Worm (Caenorhabditis elegans) whole organism, young adult: Measurements from ENCODE around the gene F41G3.6.

Experiments used
- B0336.3 ChIP-seq: fragments of 200-800 bp; sonication (Bioruptor generic); IDR thresholded peaks from 2 replicates; pipeline ENCODE4 v1.3.6; 2022; ENCODE audit warnings: missing genetic modification characterization, missing compliant biosample characterization
- F10E7.11 ChIP-seq: sonication (generic microtip); optimal IDR thresholded peaks from 2 replicates; lab custom pipeline; 2017; ENCODE audit warnings: mild to moderate bottlenecking, missing genetic modification characterization, moderate library complexity, missing compliant biosample characterization
- F37B4.10 ChIP-seq: fragments of 200-800 bp; sonication (Bioruptor generic); IDR thresholded peaks from 2 replicates; pipeline ENCODE4 v1.3.6; 2022; ENCODE audit warnings: missing genetic modification characterization, missing compliant biosample characterization
- Y79H2A.3 ChIP-seq: fragments of 200-800 bp; sonication (Bioruptor generic); conservative IDR thresholded peaks from 2 replicates; pipeline ENCODE4 v1.3.6; 2022; ENCODE audit warnings: missing genetic modification reagents, missing genetic modification characterization, missing compliant biosample characterization
- ama-1 ChIP-seq, 3 experiments: fragments of 150-350 bp in 1 of 3; sonication (generic microtip) in 2 of 3; optimal IDR thresholded peaks; 2 replicates each; lab custom pipeline; 2014 to 2018; ENCODE audit warnings: missing biosample characterization in 2 of 3, missing genetic modification characterization in 2 of 3, missing genetic modification reagents in 2 of 3
- atf-7 ChIP-seq: sonication (generic microtip); optimal IDR thresholded peaks from 2 replicates; lab custom pipeline; 2017; ENCODE audit warnings: mild to moderate bottlenecking, missing genetic modification characterization, missing compliant biosample characterization
- ceh-100 ChIP-seq: fragments of 200-800 bp; sonication (Bioruptor generic); IDR thresholded peaks from 2 replicates; pipeline ENCODE4 v1.3.6; 2022; ENCODE audit warnings: missing genetic modification reagents, missing genetic modification characterization, missing compliant biosample characterization
- ceh-58 ChIP-seq: fragments of 200-800 bp; sonication (Bioruptor generic); IDR thresholded peaks from 2 replicates; pipeline ENCODE4 v1.3.6; 2022; ENCODE audit warnings: missing genetic modification characterization, missing compliant biosample characterization
- egl-18 ChIP-seq: fragments of 200-800 bp; sonication (Bioruptor generic); IDR thresholded peaks from 2 replicates; pipeline ENCODE4 v1.3.6; 2022; ENCODE audit warnings: missing genetic modification reagents, missing genetic modification characterization, missing compliant biosample characterization
- egl-44 ChIP-seq: fragments of 200-800 bp; sonication (Bioruptor generic); IDR thresholded peaks from 2 replicates; pipeline ENCODE4 v1.3.6; 2022; ENCODE audit warnings: missing genetic modification reagents, missing genetic modification characterization, missing compliant biosample characterization
- nhr-80 ChIP-seq: sonication (generic microtip); optimal IDR thresholded peaks from 2 replicates; lab custom pipeline; 2016; ENCODE audit warnings: missing genetic modification characterization, missing compliant biosample characterization
- tbp1 ChIP-seq: fragments of 200-800 bp; sonication (Bioruptor generic); optimal IDR thresholded peaks from 2 replicates; lab custom pipeline; 2018; ENCODE audit warnings: mild to moderate bottlenecking, missing genetic modification characterization, missing compliant biosample characterization
- ztf-18 ChIP-seq: sonication (generic microtip); optimal IDR thresholded peaks from 2 replicates; lab custom pipeline; 2016; ENCODE audit warnings: missing genotype, mild to moderate bottlenecking, missing genetic modification characterization, missing compliant biosample characterization
- ztf-25 ChIP-seq: fragments of 200-800 bp; sonication (Bioruptor generic); IDR thresholded peaks from 2 replicates; pipeline ENCODE4 v1.3.6; 2022; ENCODE audit warnings: missing genetic modification reagents, missing genetic modification characterization, missing compliant biosample characterization

DNA sequence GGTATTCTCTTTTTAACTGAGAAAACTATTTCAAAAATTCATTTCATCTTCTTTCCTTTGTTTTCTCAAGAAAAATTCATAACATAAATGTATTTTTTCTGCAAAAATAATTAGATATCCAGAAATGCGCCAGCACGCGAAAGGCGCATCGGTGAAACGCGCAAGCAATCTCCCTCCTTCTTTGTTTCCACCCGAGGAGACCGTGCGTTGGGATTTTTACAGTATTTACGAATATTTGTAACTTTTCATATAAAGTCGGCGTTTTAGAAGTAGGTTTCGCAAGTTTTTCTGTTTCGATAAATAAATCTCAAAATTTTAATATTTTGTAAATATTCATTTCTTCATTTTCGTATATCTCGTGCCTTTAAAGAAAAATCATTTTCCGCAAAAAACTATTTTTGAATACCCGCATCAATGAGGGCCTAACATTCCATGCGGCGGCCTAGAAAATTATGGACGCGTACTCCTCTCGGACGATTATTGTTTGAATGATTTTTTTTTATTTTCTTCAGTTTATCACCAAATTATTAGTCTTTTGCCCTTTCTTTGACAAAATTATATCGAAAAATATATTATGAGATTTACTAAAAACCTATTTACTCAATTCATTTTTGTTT is 33.8 kb downstream of the F41G3.6 start, which contains the start of gene ssup-72:
- TF ChIP-seq ztf-18 (tag; lab: Kevin White, UChicago) (peak; percentile 92), atf-7 (tag; lab: Kevin White, UChicago) (no peak), ceh-100 (GFP tag; lab: Robert Waterston, UW) (0 out of 2 replicates have a peak, but pooled peaks have one; percentile 16), tbp1 (GFP tag; lab: Kevin White, UChicago) (peak; percentile 22), F37B4.10 (no peak), ztf-25 (GFP tag; lab: Robert Waterston, UW) (0 out of 2 replicates have a peak, but pooled peaks have one; percentile 6), egl-44 (GFP tag; lab: Robert Waterston, UW) (no peak), B0336.3 (no peak), nhr-80 (tag; lab: Kevin White, UChicago) (no peak), egl-18 (GFP tag; lab: Robert Waterston, UW) (no peak), ceh-58 (no peak), Y79H2A.3 (GFP tag; lab: Robert Waterston, UW) (no peak), ama-1 (optimal IDR thresholded peaks at IDR 0.05; lab: Kevin White, UChicago) (no peak), ama-1 (GFP tag; optimal IDR thresholded peaks at IDR 0.05; lab: Kevin White, UChicago) (no peak), F10E7.11 (no peak)
